Fruit fly (Drosophila melanogaster): ENCODE measurements around the gene barc.

dm6 chr3L:21464240-21464639, 31.3 kb upstream of the barc start:
- TF ChIP-seq CG11617 (GFP tag; optimal IDR thresholded peaks at IDR 0.05), result no peak
- no peak for TF ChIP-seq bab1 (GFP tag; optimal IDR thresholded peaks at IDR 0.05)
